Worm (Caenorhabditis elegans) whole organism, L4 larva: ENCODE data around the gene taf-10.

Source experiments
- F44E2.7 ChIP-seq: fragments of 200-800 bp; sonication (Bioruptor generic); IDR thresholded peaks from 2 replicates; pipeline ENCODE4 v2.1.2; 2022; ENCODE audit warnings: missing genetic modification characterization, missing compliant biosample characterization
- R02D3.7 ChIP-seq: fragments of 150-350 bp; sonication (generic microtip); optimal IDR thresholded peaks from 3 replicates; lab custom pipeline; 2014; ENCODE audit warnings: missing biosample characterization, missing genetic modification characterization
- Y105C5A.15 ChIP-seq: fragments of 200-800 bp; sonication (Bioruptor generic); IDR thresholded peaks from 2 replicates; pipeline ENCODE4 v1.3.6; 2022; ENCODE audit warnings: missing genetic modification characterization, missing compliant biosample characterization
- ZK337.2 ChIP-seq: fragments of 200-800 bp; sonication (Bioruptor generic); IDR thresholded peaks from 2 replicates; pipeline ENCODE4 v1.3.6; 2022; ENCODE audit warnings: missing genetic modification reagents, missing genetic modification characterization, missing compliant biosample characterization
- ZK546.5 ChIP-seq, 2 experiments: sonication (generic microtip); optimal IDR thresholded peaks; 2 replicates each; lab custom pipeline; 2017; ENCODE audit warnings: missing biosample characterization in 2 of 2, missing genetic modification characterization in 2 of 2
- aha-1 ChIP-seq: fragments of 150-350 bp; peaks from one replicate; lab custom pipeline; 2014; ENCODE audit warnings: missing biosample characterization, missing genetic modification characterization
- aly-2 ChIP-seq: sonication (generic microtip); optimal IDR thresholded peaks from 2 replicates; lab custom pipeline; 2018; ENCODE audit warnings: missing biosample characterization, missing genetic modification characterization
- ama-1 ChIP-seq: fragments of 150-350 bp; optimal IDR thresholded peaks from 2 replicates; lab custom pipeline; 2014; ENCODE audit warnings: inconsistent platforms, mixed read lengths
- arid-1 ChIP-seq: fragments of 200-800 bp; sonication (Bioruptor generic); conservative IDR thresholded peaks from 2 replicates; pipeline ENCODE4 v1.3.6; 2022; ENCODE audit warnings: missing genetic modification reagents, missing genetic modification characterization, missing compliant biosample characterization
- cey-2 ChIP-seq: sonication (generic microtip); optimal IDR thresholded peaks from 3 replicates; lab custom pipeline; 2017; ENCODE audit warnings: missing genetic modification characterization, mild to moderate bottlenecking, missing compliant biosample characterization, antibody characterized with exemption, borderline replicate concordance; ENCODE audit not compliant: insufficient read depth
- daf-12 ChIP-seq: fragments of 150-350 bp; optimal IDR thresholded peaks from 2 replicates; lab custom pipeline; 2014; ENCODE audit warnings: missing biosample characterization, missing genetic modification reagents, missing genetic modification characterization
- daf-19 ChIP-seq: fragments of 200-800 bp; sonication (Bioruptor generic); conservative IDR thresholded peaks from 2 replicates; pipeline ENCODE4 v1.3.6; 2022; ENCODE audit warnings: missing genetic modification characterization, missing compliant biosample characterization
- dmd-6 ChIP-seq: fragments of 200-800 bp; sonication (Bioruptor generic); IDR thresholded peaks from 2 replicates; pipeline ENCODE4 v1.3.6; 2022; ENCODE audit warnings: missing genetic modification reagents, missing genetic modification characterization, missing compliant biosample characterization
- dmd-8 ChIP-seq: fragments of 200-800 bp; sonication (Bioruptor generic); IDR thresholded peaks from 2 replicates; pipeline ENCODE4 v1.3.6; 2022; ENCODE audit warnings: missing genetic modification characterization, missing compliant biosample characterization
- duxl-1 ChIP-seq: sonication (generic microtip); optimal IDR thresholded peaks from 2 replicates; lab custom pipeline; 2016; ENCODE audit warnings: mild to moderate bottlenecking, missing genetic modification characterization, moderate library complexity, missing compliant biosample characterization; ENCODE audit not compliant: poor library complexity
- egl-43 ChIP-seq: fragments of 200-800 bp; sonication (Bioruptor generic); IDR thresholded peaks from 2 replicates; pipeline ENCODE4 v1.3.6; 2022; ENCODE audit warnings: missing genetic modification reagents, missing genetic modification characterization, missing compliant biosample characterization
- fos-1 ChIP-seq: fragments of 150-350 bp; optimal IDR thresholded peaks from 2 replicates; lab custom pipeline; 2014; ENCODE audit warnings: missing biosample characterization, missing genetic modification characterization
- hlh-30 ChIP-seq: sonication (generic microtip); optimal IDR thresholded peaks from 2 replicates; lab custom pipeline; 2017; ENCODE audit warnings: antibody characterized with exemption, mild to moderate bottlenecking, missing genetic modification characterization, missing compliant biosample characterization; ENCODE audit not compliant: insufficient read depth
- hmg-1.1 ChIP-seq: fragments of 200-800 bp; sonication (Bioruptor generic); IDR thresholded peaks from 2 replicates; pipeline ENCODE4 v1.3.6; 2022; ENCODE audit warnings: missing genetic modification reagents, missing genetic modification characterization, missing compliant biosample characterization
- lin-15B ChIP-seq: fragments of 150-350 bp; sonication (generic microtip); optimal IDR thresholded peaks from 3 replicates; lab custom pipeline; 2014; ENCODE audit warnings: missing biosample characterization, missing genetic modification characterization
- lin-29 ChIP-seq: fragments of 200-800 bp; sonication (Bioruptor generic); IDR thresholded peaks from 2 replicates; pipeline ENCODE4 v1.3.6; 2022; ENCODE audit warnings: missing genetic modification reagents, missing genetic modification characterization, missing compliant biosample characterization
- lin-38 ChIP-seq: fragments of 200-800 bp; sonication (Bioruptor generic); IDR thresholded peaks from 2 replicates; pipeline ENCODE4 v1.3.6; 2022; ENCODE audit warnings: missing genetic modification reagents, missing genetic modification characterization, missing compliant biosample characterization
- madf-9 ChIP-seq: fragments of 200-800 bp; sonication (Bioruptor generic); conservative IDR thresholded peaks from 2 replicates; pipeline ENCODE4 v1.3.6; 2022; ENCODE audit warnings: missing genetic modification reagents, missing genetic modification characterization, missing compliant biosample characterization
- mdt-29 ChIP-seq: fragments of 200-800 bp; sonication (Bioruptor generic); IDR thresholded peaks from 2 replicates; pipeline ENCODE4 v1.3.6; 2022; ENCODE audit warnings: missing genetic modification reagents, missing genetic modification characterization, missing compliant biosample characterization
- mep-1 ChIP-seq: fragments of 150-350 bp; sonication (generic microtip); optimal IDR thresholded peaks from 3 replicates; lab custom pipeline; 2014; ENCODE audit warnings: missing biosample characterization, missing genetic modification characterization
- mxl-3 ChIP-seq: fragments of 200-800 bp; sonication (Bioruptor generic); optimal IDR thresholded peaks from 2 replicates; lab custom pipeline; 2018; ENCODE audit warnings: mild to moderate bottlenecking, missing genetic modification characterization, missing compliant biosample characterization
- nhr-10 ChIP-seq: fragments of 150-350 bp; optimal IDR thresholded peaks from 2 replicates; lab custom pipeline; 2014; ENCODE audit warnings: missing biosample characterization, missing genetic modification characterization
- nhr-111 ChIP-seq: fragments of 200-800 bp; sonication (Bioruptor generic); optimal IDR thresholded peaks from 2 replicates; lab custom pipeline; 2018; ENCODE audit warnings: mild to moderate bottlenecking, missing genetic modification characterization, missing compliant biosample characterization
- nhr-28 ChIP-seq: fragments of 150-350 bp; optimal IDR thresholded peaks from 2 replicates; lab custom pipeline; 2014; ENCODE audit warnings: missing biosample characterization, missing genetic modification characterization
- nhr-48 ChIP-seq: sonication (generic microtip); optimal IDR thresholded peaks from 2 replicates; lab custom pipeline; 2016; ENCODE audit warnings: mild to moderate bottlenecking, missing genetic modification characterization, missing compliant biosample characterization
- nhr-6 ChIP-seq: fragments of 150-350 bp; optimal IDR thresholded peaks from 2 replicates; lab custom pipeline; 2014; ENCODE audit warnings: missing biosample characterization, missing genetic modification characterization
- pha-4 ChIP-seq, 2 experiments: fragments of 150-350 bp in 1 of 2; fragments of 200-800 bp in 1 of 2; sonication (Bioruptor generic) in 1 of 2; IDR thresholded peaks in 1 of 2; optimal IDR thresholded peaks in 1 of 2; 2 replicates each; pipeline versions ENCODE4 v1.3.6 to Lab custom; 2014 to 2022; ENCODE audit warnings: missing genetic modification characterization in 2 of 2, missing genetic modification reagents in 2 of 2, missing biosample characterization in 1 of 2, missing compliant biosample characterization in 1 of 2
- set-16 ChIP-seq: fragments of 200-800 bp; sonication (Bioruptor generic); IDR thresholded peaks from 2 replicates; pipeline ENCODE4 v1.3.6; 2022; ENCODE audit warnings: missing genetic modification reagents, missing genetic modification characterization, missing compliant biosample characterization
- skn-1 ChIP-seq: fragments of 150-350 bp; optimal IDR thresholded peaks from 2 replicates; lab custom pipeline; 2014; ENCODE audit warnings: missing biosample characterization, missing genetic modification characterization
- snpc-1.2 ChIP-seq: fragments of 200-800 bp; sonication (Bioruptor generic); IDR thresholded peaks from 2 replicates; pipeline ENCODE4 v1.3.6; 2022; ENCODE audit warnings: missing genetic modification reagents, missing genetic modification characterization, missing compliant biosample characterization
- snpc-4 ChIP-seq: fragments of 150-350 bp; optimal IDR thresholded peaks from 2 replicates; lab custom pipeline; 2014; ENCODE audit warnings: missing biosample characterization, missing genetic modification characterization
- spr-1 ChIP-seq: sonication (generic microtip); optimal IDR thresholded peaks from 2 replicates; lab custom pipeline; 2016; ENCODE audit warnings: mild to moderate bottlenecking, missing genetic modification characterization, missing compliant biosample characterization
- unc-39 ChIP-seq: sonication (generic microtip); optimal IDR thresholded peaks from 2 replicates; lab custom pipeline; 2017; ENCODE audit warnings: missing biosample characterization, missing genetic modification characterization
- vab-7 ChIP-seq: fragments of 200-800 bp; sonication (Bioruptor generic); IDR thresholded peaks from 2 replicates; pipeline ENCODE4 v1.3.6; 2022; ENCODE audit warnings: missing genetic modification reagents, missing genetic modification characterization, missing compliant biosample characterization
- zfp-3 ChIP-seq: fragments of 200-800 bp; sonication (Bioruptor generic); conservative IDR thresholded peaks from 2 replicates; pipeline ENCODE4 v1.3.6; 2022; ENCODE audit warnings: missing genetic modification reagents, missing genetic modification characterization, missing compliant biosample characterization

The taf-10 gene

ce11 chrV:4731154-4731961 lies 44.5 kb downstream of the taf-10 start, which contains the start of gene F39G3.3 (continued):
- TF ChIP-seq daf-12 (no peak), duxl-1 (tag; lab: Kevin White, UChicago) (peak; percentile 58), spr-1 (tag; lab: Kevin White, UChicago) (no peak), hlh-30 (tag; lab: Kevin White, UChicago) (peak; percentile 45), mep-1 (tag; lab: Kevin White, UChicago) (peak; percentile 81), nhr-48 (tag; lab: Kevin White, UChicago) (no peak), skn-1 (tag; lab: Kevin White, UChicago) (no peak), aly-2 (tag; lab: Kevin White, UChicago) (no peak), unc-39 (no peak), egl-43 (no peak), madf-9 (GFP tag; lab: Robert Waterston, UW) (no peak), fos-1 (tag; lab: Kevin White, UChicago) (no peak), dmd-8 (no peak), pha-4 (GFP tag; IDR thresholded peaks at IDR 0.05; lab: Robert Waterston, UW) (0 out of 2 replicates have a peak, but pooled peaks have one; percentile 64), pha-4 (tag; optimal IDR thresholded peaks at IDR 0.05; lab: Kevin White, UChicago) (no peak), vab-7 (GFP tag; lab: Robert Waterston, UW) (peak; percentile 48; the same call in 1 of the 2 replicates), lin-15B (tag; lab: Kevin White, UChicago) (no peak), F44E2.7 (GFP tag; lab: Robert Waterston, UW) (no peak), ama-1 (no peak), nhr-28 (tag; lab: Kevin White, UChicago) (peak; percentile 47), hmg-1.1 (GFP tag; lab: Robert Waterston, UW) (peak; percentile 81), lin-29 (GFP tag; lab: Robert Waterston, UW) (no peak), nhr-6 (peak; percentile 10), dmd-6 (GFP tag; lab: Robert Waterston, UW) (no peak)
- TF ChIP-seq, all 104 proteins: peak for 24

- TF ChIP-seq dmd-6 (GFP tag; lab: Robert Waterston, UW) (no peak), ZK546.5 (tag; optimal IDR thresholded peaks at IDR 0.05; lab: Kevin White, UChicago) (no peak), mxl-3 (GFP tag; lab: Kevin White, UChicago) (no peak), vab-7 (GFP tag; lab: Robert Waterston, UW) (no peak), R02D3.7 (no peak), Y105C5A.15 (GFP tag; lab: Robert Waterston, UW) (no peak), snpc-1.2 (GFP tag; lab: Robert Waterston, UW) (0 out of 2 replicates have a peak, but pooled peaks have one; percentile 35), nhr-111 (GFP tag; lab: Kevin White, UChicago) (no peak), aha-1 (tag; lab: Kevin White, UChicago) (peak; percentile 64), arid-1 (GFP tag; lab: Robert Waterston, UW) (no peak), nhr-10 (tag; lab: Kevin White, UChicago) (no peak), ZK337.2 (GFP tag; lab: Robert Waterston, UW) (no peak), snpc-4 (tag; lab: Kevin White, UChicago) (no peak), cey-2 (no peak), zfp-3 (no peak), daf-19 (GFP tag; lab: Robert Waterston, UW) (no peak), set-16 (GFP tag; lab: Robert Waterston, UW) (peak; percentile 19; the same call in 1 of the 2 replicates), mdt-29 (GFP tag; lab: Robert Waterston, UW) (no peak), lin-38 (GFP tag; lab: Robert Waterston, UW) (no peak)
Measured at ce11 chrV:4733952-4734351, 47.0 kb downstream of the taf-10 start.
